Fruit fly (Drosophila melanogaster) whole organism, adult: ENCODE measurements around the gene Mip.
A peak's percentile ranks its signal among the peaks of the same experiment; 100 is the strongest.

Experiments
- CG11617 ChIP-seq: fragments of 200-800 bp; sonication (Bioruptor generic); optimal IDR thresholded peaks from 2 replicates; lab custom pipeline; 2017; ENCODE audit warnings: mild to moderate bottlenecking, missing biosample characterization, missing genetic modification reagents, missing genetic modification characterization
- CG12768 ChIP-seq: fragments of 200-800 bp; sonication (Bioruptor generic); optimal IDR thresholded peaks from 2 replicates; lab custom pipeline; 2017; ENCODE audit warnings: missing biosample characterization, missing genetic modification characterization, mild to moderate bottlenecking, moderate library complexity, missing genetic modification reagents
- CG14711 ChIP-seq: fragments of 200-800 bp; sonication (Bioruptor generic); optimal IDR thresholded peaks from 2 replicates; lab custom pipeline; 2018; ENCODE audit warnings: missing biosample characterization, mild to moderate bottlenecking, missing genetic modification characterization, moderate library complexity
- CG1620 ChIP-seq: fragments of 200-800 bp; sonication (Bioruptor generic); optimal IDR thresholded peaks from 2 replicates; lab custom pipeline; 2016; ENCODE audit warnings: missing biosample characterization, missing genetic modification characterization
- CG33017 ChIP-seq: fragments of 200-800 bp; sonication (Bioruptor generic); optimal IDR thresholded peaks from 2 replicates; lab custom pipeline; 2018; ENCODE audit warnings: missing biosample characterization, mild to moderate bottlenecking, missing genetic modification characterization, moderate library complexity
- CG5204 ChIP-seq: fragments of 200-800 bp; sonication (Bioruptor generic); optimal IDR thresholded peaks from 2 replicates; lab custom pipeline; 2016; ENCODE audit warnings: missing biosample characterization, missing genetic modification characterization
- CG7045 ChIP-seq: fragments of 200-800 bp; sonication (Bioruptor generic); optimal IDR thresholded peaks from 2 replicates; lab custom pipeline; 2017; ENCODE audit warnings: missing biosample characterization, mild to moderate bottlenecking, missing genetic modification characterization
- CG7101 ChIP-seq: fragments of 200-800 bp; sonication (Bioruptor generic); optimal IDR thresholded peaks from 2 replicates; lab custom pipeline; 2018; ENCODE audit warnings: missing biosample characterization, mild to moderate bottlenecking, missing genetic modification characterization, moderate library complexity
- Clk ChIP-seq: fragments of 200-800 bp; sonication (Bioruptor generic); optimal IDR thresholded peaks from 2 replicates; lab custom pipeline; 2017; ENCODE audit warnings: missing biosample characterization, missing genetic modification characterization
- Crg-1 ChIP-seq: fragments of 200-800 bp; sonication (Bioruptor generic); optimal IDR thresholded peaks from 2 replicates; lab custom pipeline; 2016; ENCODE audit warnings: missing biosample characterization, missing genetic modification characterization
- Hr96 ChIP-seq: fragments of 200-800 bp; sonication (Bioruptor generic); optimal IDR thresholded peaks from 2 replicates; lab custom pipeline; 2016; ENCODE audit warnings: missing biosample characterization, missing genetic modification characterization
- Mnt ChIP-seq: fragments of 200-800 bp; sonication (Bioruptor generic); optimal IDR thresholded peaks from 2 replicates; lab custom pipeline; 2016; ENCODE audit warnings: missing biosample characterization, mild to moderate bottlenecking, missing genetic modification characterization
- bab1 ChIP-seq: fragments of 200-800 bp; sonication (Bioruptor generic); optimal IDR thresholded peaks from 3 replicates; lab custom pipeline; 2019; ENCODE audit warnings: missing biosample characterization, mild to moderate bottlenecking, missing genetic modification characterization, moderate library complexity
- cic ChIP-seq: fragments of 200-800 bp; sonication (Bioruptor generic); optimal IDR thresholded peaks from 2 replicates; lab custom pipeline; 2017; ENCODE audit warnings: missing biosample characterization, mild to moderate bottlenecking, missing genetic modification characterization, moderate library complexity
- cnc ChIP-seq, 2 experiments: fragments of >200 bp; optimal IDR thresholded peaks; 2 replicates each; lab custom pipeline; 2017
- kay ChIP-seq: fragments of 200-800 bp; sonication (Bioruptor generic); peaks from one replicate; lab custom pipeline; 2016; ENCODE audit warnings: missing biosample characterization, missing genetic modification characterization, borderline replicate concordance
- ovo ChIP-seq: fragments of 200-800 bp; sonication (Bioruptor generic); optimal IDR thresholded peaks from 2 replicates; lab custom pipeline; 2016; ENCODE audit warnings: missing biosample characterization, missing genetic modification characterization
- pad ChIP-seq: fragments of 200-800 bp; sonication (Bioruptor generic); optimal IDR thresholded peaks from 3 replicates; lab custom pipeline; 2017; ENCODE audit warnings: missing biosample characterization, missing genetic modification characterization, mild to moderate bottlenecking, moderate library complexity, missing genetic modification reagents
- tj ChIP-seq: fragments of 200-800 bp; sonication (Bioruptor generic); optimal IDR thresholded peaks from 3 replicates; lab custom pipeline; 2017; ENCODE audit warnings: missing biosample characterization, mild to moderate bottlenecking, missing genetic modification characterization, moderate library complexity
- toe ChIP-seq: fragments of 200-800 bp; sonication (Bioruptor generic); optimal IDR thresholded peaks from 2 replicates; lab custom pipeline; 2016; ENCODE audit warnings: missing biosample characterization, missing genetic modification characterization

The Mip gene

dm6 chr3L:17357431-17357830, 8.0 kb upstream of the Mip start:
- TF ChIP-seq CG11617 (GFP tag; lab: Kevin White, UChicago) (no peak), bab1 (GFP tag; lab: Kevin White, UChicago) (no peak), toe (GFP tag; lab: Kevin White, UChicago) (no peak), CG14711 (tag; lab: Kevin White, UChicago) (no peak), cic (no peak), pad (GFP tag; lab: Kevin White, UChicago) (no peak), CG7045 (no peak), CG12768 (GFP tag; lab: Kevin White, UChicago) (no peak), Hr96 (no peak)

dm6 chr3L:17352812-17353211, 3.3 kb upstream of the Mip start:
- TF ChIP-seq bab1 (GFP tag; lab: Kevin White, UChicago) (peak; percentile 34), pad (GFP tag; lab: Kevin White, UChicago) (peak; percentile 90), CG11617 (GFP tag; lab: Kevin White, UChicago) (no peak), Mnt (GFP tag; lab: Kevin White, UChicago) (peak; percentile 46), toe (GFP tag; lab: Kevin White, UChicago) (peak; percentile 69), Clk (no peak), CG33017 (tag; lab: Kevin White, UChicago) (no peak), ovo (peak; percentile 70)

dm6 chr3L:17351522-17351921, 2.1 kb upstream of the Mip start, which contains the start of gene CG7692:
CG7692 (plus strand) TSS chr3L:17351822.
- TF ChIP-seq ovo, result no peak
- TF ChIP-seq pad (GFP tag; lab: Kevin White, UChicago), result no peak
- no peak for TF ChIP-seq cnc (optimal IDR thresholded peaks at IDR 0.05; lab: Kevin White, UChicago)
- TF ChIP-seq CG33017 (tag; lab: Kevin White, UChicago), result no peak
- TF ChIP-seq toe (GFP tag; lab: Kevin White, UChicago), result no peak
- TF ChIP-seq tj (GFP tag; lab: Kevin White, UChicago), result no peak
- no peak for TF ChIP-seq CG7045
- TF ChIP-seq CG1620 (GFP tag; lab: Kevin White, UChicago), result no peak
- no peak for TF ChIP-seq CG14711 (tag; lab: Kevin White, UChicago)
- no peak for TF ChIP-seq Crg-1
- TF ChIP-seq Hr96, result no peak
- TF ChIP-seq cic, result no peak
- no peak for TF ChIP-seq kay (GFP tag; lab: Kevin White, UChicago)
- no peak for TF ChIP-seq bab1 (GFP tag; lab: Kevin White, UChicago)
- no peak for TF ChIP-seq CG5204 (GFP tag; lab: Kevin White, UChicago)
- no peak for TF ChIP-seq CG12768 (GFP tag; lab: Kevin White, UChicago)

- TF ChIP-seq tj (GFP tag; lab: Kevin White, UChicago) (no peak), CG1620 (GFP tag; lab: Kevin White, UChicago) (no peak), bab1 (GFP tag; lab: Kevin White, UChicago) (no peak), Clk (no peak), CG33017 (tag; lab: Kevin White, UChicago) (no peak), CG7045 (no peak), CG14711 (tag; lab: Kevin White, UChicago) (no peak), CG11617 (GFP tag; lab: Kevin White, UChicago) (no peak), toe (GFP tag; lab: Kevin White, UChicago) (no peak), CG7101 (no peak), Mnt (GFP tag; lab: Kevin White, UChicago) (no peak), Crg-1 (no peak), Hr96 (no peak), cic (no peak)
Measured at dm6 chr3L:17346393-17346792, 3.1 kb downstream of the Mip start.

dm6 chr3L:17344596-17344995, 4.9 kb downstream of the Mip start, which contains the start of gene brv2:
brv2 (minus strand) TSS chr3L:17344696.
- TF ChIP-seq Clk (no peak), toe (GFP tag; lab: Kevin White, UChicago) (no peak), CG12768 (GFP tag; lab: Kevin White, UChicago) (no peak), CG5204 (GFP tag; lab: Kevin White, UChicago) (no peak), CG1620 (GFP tag; lab: Kevin White, UChicago) (no peak), Hr96 (no peak), CG14711 (tag; lab: Kevin White, UChicago) (no peak), CG33017 (tag; lab: Kevin White, UChicago) (no peak), tj (GFP tag; lab: Kevin White, UChicago) (no peak), CG7045 (no peak), bab1 (GFP tag; lab: Kevin White, UChicago) (no peak), cnc (optimal IDR thresholded peaks at IDR 0.05; lab: Kevin White, UChicago) (no peak), kay (GFP tag; lab: Kevin White, UChicago) (no peak), cic (no peak), ovo (no peak), Mnt (GFP tag; lab: Kevin White, UChicago) (no peak), CG11617 (GFP tag; lab: Kevin White, UChicago) (no peak), CG7101 (no peak), Crg-1 (no peak)

- TF ChIP-seq CG5204 (GFP tag; lab: Kevin White, UChicago) (no peak), kay (GFP tag; lab: Kevin White, UChicago) (no peak), Mnt (GFP tag; lab: Kevin White, UChicago) (no peak), cnc (optimal IDR thresholded peaks at IDR 0.05; lab: Kevin White, UChicago) (no peak), Crg-1 (no peak), CG11617 (GFP tag; lab: Kevin White, UChicago) (no peak), CG1620 (GFP tag; lab: Kevin White, UChicago) (no peak), CG7045 (no peak), Hr96 (no peak), cic (no peak), pad (GFP tag; lab: Kevin White, UChicago) (no peak), CG12768 (GFP tag; lab: Kevin White, UChicago) (no peak), CG33017 (tag; lab: Kevin White, UChicago) (no peak), toe (GFP tag; lab: Kevin White, UChicago) (no peak), bab1 (GFP tag; lab: Kevin White, UChicago) (no peak)
Measured at dm6 chr3L:17341216-17341615, 8.2 kb downstream of the Mip start, which contains the start of gene CG13727. CG13727 (minus strand) TSS chr3L:17341316.
